Worm (Caenorhabditis elegans) whole organism, L4 larva: ENCODE data around the gene T24G10.2.

Experiments
- F49E8.2 ChIP-seq: sonication (generic microtip); optimal IDR thresholded peaks from 2 replicates; lab custom pipeline; 2016; ENCODE audit warnings: missing compliant biosample characterization, mild to moderate bottlenecking, missing genetic modification characterization, borderline replicate concordance
- T20F7.1 ChIP-seq: fragments of 200-800 bp; sonication (Bioruptor generic); optimal IDR thresholded peaks from 2 replicates; lab custom pipeline; 2018; ENCODE audit warnings: mild to moderate bottlenecking, missing genetic modification characterization, missing compliant biosample characterization
- T26A8.4 ChIP-seq: fragments of 200-800 bp; sonication (Bioruptor generic); IDR thresholded peaks from 2 replicates; pipeline ENCODE4 v1.3.6; 2022; ENCODE audit warnings: missing genetic modification characterization, missing compliant biosample characterization
- Y48G9A.11 ChIP-seq: fragments of 200-800 bp; sonication (Bioruptor generic); IDR thresholded peaks from 2 replicates; pipeline ENCODE4 v1.3.6; 2022; ENCODE audit warnings: missing genetic modification reagents, missing genetic modification characterization, missing compliant biosample characterization
- ZK337.2 ChIP-seq: fragments of 200-800 bp; sonication (Bioruptor generic); IDR thresholded peaks from 2 replicates; pipeline ENCODE4 v1.3.6; 2022; ENCODE audit warnings: missing genetic modification reagents, missing genetic modification characterization, missing compliant biosample characterization
- ZK546.5 ChIP-seq, 2 experiments: sonication (generic microtip); optimal IDR thresholded peaks; 2 replicates each; lab custom pipeline; 2017; ENCODE audit warnings: missing biosample characterization in 2 of 2, missing genetic modification characterization in 2 of 2
- aha-1 ChIP-seq: fragments of 150-350 bp; peaks from one replicate; lab custom pipeline; 2014; ENCODE audit warnings: missing biosample characterization, missing genetic modification characterization
- ceh-62 ChIP-seq: sonication (generic microtip); optimal IDR thresholded peaks from 2 replicates; lab custom pipeline; 2017; ENCODE audit warnings: missing biosample characterization, missing genetic modification characterization
- ces-1 ChIP-seq: fragments of 150-350 bp; sonication (generic microtip); optimal IDR thresholded peaks from 4 replicates; lab custom pipeline; 2014; ENCODE audit warnings: missing biosample characterization, missing genetic modification reagents, missing genetic modification characterization
- cey-2 ChIP-seq: sonication (generic microtip); optimal IDR thresholded peaks from 3 replicates; lab custom pipeline; 2017; ENCODE audit warnings: missing genetic modification characterization, mild to moderate bottlenecking, missing compliant biosample characterization, antibody characterized with exemption, borderline replicate concordance; ENCODE audit not compliant: insufficient read depth
- daf-12 ChIP-seq: fragments of 150-350 bp; optimal IDR thresholded peaks from 2 replicates; lab custom pipeline; 2014; ENCODE audit warnings: missing biosample characterization, missing genetic modification reagents, missing genetic modification characterization
- daf-16 ChIP-seq, 3 experiments: sonication (generic microtip); optimal IDR thresholded peaks; 2 replicates each; lab custom pipeline; 2016 to 2017; ENCODE audit warnings: missing genetic modification characterization in 3 of 3, missing genetic modification reagents in 3 of 3, mild to moderate bottlenecking in 2 of 3, missing compliant biosample characterization in 2 of 3, missing biosample characterization in 1 of 3, moderate library complexity in 1 of 3
- dpl-1 ChIP-seq: fragments of 150-350 bp; optimal IDR thresholded peaks from 2 replicates; lab custom pipeline; 2014; ENCODE audit warnings: missing biosample characterization, missing genetic modification reagents, missing genetic modification characterization
- duxl-1 ChIP-seq: sonication (generic microtip); optimal IDR thresholded peaks from 2 replicates; lab custom pipeline; 2016; ENCODE audit warnings: mild to moderate bottlenecking, missing genetic modification characterization, moderate library complexity, missing compliant biosample characterization; ENCODE audit not compliant: poor library complexity
- hlh-30 ChIP-seq: sonication (generic microtip); optimal IDR thresholded peaks from 2 replicates; lab custom pipeline; 2017; ENCODE audit warnings: antibody characterized with exemption, mild to moderate bottlenecking, missing genetic modification characterization, missing compliant biosample characterization; ENCODE audit not compliant: insufficient read depth
- jun-1 ChIP-seq: fragments of 150-350 bp; optimal IDR thresholded peaks from 2 replicates; lab custom pipeline; 2014; ENCODE audit warnings: missing biosample characterization, missing genetic modification reagents, missing genetic modification characterization
- lin-13 ChIP-seq: fragments of 150-350 bp; optimal IDR thresholded peaks from 2 replicates; lab custom pipeline; 2014; ENCODE audit warnings: missing biosample characterization, missing genetic modification reagents, missing genetic modification characterization
- lin-15B ChIP-seq: fragments of 150-350 bp; sonication (generic microtip); optimal IDR thresholded peaks from 3 replicates; lab custom pipeline; 2014; ENCODE audit warnings: missing biosample characterization, missing genetic modification characterization
- lin-38 ChIP-seq: fragments of 200-800 bp; sonication (Bioruptor generic); IDR thresholded peaks from 2 replicates; pipeline ENCODE4 v1.3.6; 2022; ENCODE audit warnings: missing genetic modification reagents, missing genetic modification characterization, missing compliant biosample characterization
- lin-39 ChIP-seq: fragments of 150-350 bp; optimal IDR thresholded peaks from 2 replicates; lab custom pipeline; 2014; ENCODE audit warnings: missing biosample characterization, missing genetic modification reagents, missing genetic modification characterization
- lsy-2 ChIP-seq, 2 experiments: fragments of 150-350 bp in 1 of 2; sonication (generic microtip) in 1 of 2; optimal IDR thresholded peaks; 2 replicates each; lab custom pipeline; 2014 to 2017; ENCODE audit warnings: missing biosample characterization in 2 of 2, missing genetic modification characterization in 2 of 2
- mes-2 ChIP-seq: sonication (generic microtip); optimal IDR thresholded peaks from 2 replicates; lab custom pipeline; 2016; ENCODE audit warnings: missing genotype, mild to moderate bottlenecking, missing genetic modification characterization, missing compliant biosample characterization; ENCODE audit not compliant: poor library complexity, severe bottlenecking
- mxl-2 ChIP-seq: fragments of 200-800 bp; sonication (Bioruptor generic); conservative IDR thresholded peaks from 2 replicates; pipeline ENCODE4 v1.3.6; 2022; ENCODE audit warnings: missing genetic modification reagents, missing genetic modification characterization, missing compliant biosample characterization
- mxl-3 ChIP-seq: fragments of 200-800 bp; sonication (Bioruptor generic); optimal IDR thresholded peaks from 2 replicates; lab custom pipeline; 2018; ENCODE audit warnings: mild to moderate bottlenecking, missing genetic modification characterization, missing compliant biosample characterization
- nhr-102 ChIP-seq: sonication (generic microtip); optimal IDR thresholded peaks from 2 replicates; lab custom pipeline; 2016; ENCODE audit warnings: mild to moderate bottlenecking, missing genetic modification characterization, moderate library complexity, missing compliant biosample characterization
- nhr-25 ChIP-seq: sonication (generic microtip); optimal IDR thresholded peaks from 2 replicates; lab custom pipeline; 2017; ENCODE audit warnings: missing genetic modification characterization, mild to moderate bottlenecking, missing compliant biosample characterization, antibody characterized with exemption, moderate library complexity, borderline replicate concordance; ENCODE audit not compliant: insufficient read depth
- nhr-28 ChIP-seq: fragments of 150-350 bp; optimal IDR thresholded peaks from 2 replicates; lab custom pipeline; 2014; ENCODE audit warnings: missing biosample characterization, missing genetic modification characterization
- pqm-1 ChIP-seq: sonication (generic microtip); optimal IDR thresholded peaks from 2 replicates; lab custom pipeline; 2017; ENCODE audit warnings: missing biosample characterization, missing genetic modification characterization
- skn-1 ChIP-seq: fragments of 150-350 bp; optimal IDR thresholded peaks from 2 replicates; lab custom pipeline; 2014; ENCODE audit warnings: missing biosample characterization, missing genetic modification characterization
- snpc-4 ChIP-seq: fragments of 150-350 bp; optimal IDR thresholded peaks from 2 replicates; lab custom pipeline; 2014; ENCODE audit warnings: missing biosample characterization, missing genetic modification characterization
- spr-1 ChIP-seq: sonication (generic microtip); optimal IDR thresholded peaks from 2 replicates; lab custom pipeline; 2016; ENCODE audit warnings: mild to moderate bottlenecking, missing genetic modification characterization, missing compliant biosample characterization
- tag-97 ChIP-seq: fragments of 200-800 bp; sonication (Bioruptor generic); IDR thresholded peaks from 2 replicates; pipeline ENCODE4 v1.3.6; 2022; ENCODE audit warnings: missing genetic modification characterization, missing compliant biosample characterization
- unc-130 ChIP-seq: sonication (generic microtip); optimal IDR thresholded peaks from 2 replicates; lab custom pipeline; 2016; ENCODE audit warnings: missing genetic modification reagents, missing genetic modification characterization, missing compliant biosample characterization
- unc-62 ChIP-seq, 3 experiments: fragments of 150-350 bp in 1 of 3; sonication (generic microtip); optimal IDR thresholded peaks in 2 of 3; peaks in 1 of 3; 1 replicate in 1 of 3; 2 replicates in 2 of 3; lab custom pipeline; 2014 to 2017; ENCODE audit warnings: missing biosample characterization in 3 of 3, missing genetic modification characterization in 3 of 3, missing genetic modification reagents in 3 of 3, missing genotype in 1 of 3
- zfp-2 ChIP-seq: sonication (generic microtip); optimal IDR thresholded peaks from 2 replicates; lab custom pipeline; 2016; ENCODE audit warnings: mild to moderate bottlenecking, missing genetic modification characterization, missing compliant biosample characterization
- zip-11 ChIP-seq: fragments of 200-800 bp; sonication (Bioruptor generic); IDR thresholded peaks from 2 replicates; pipeline ENCODE4 v1.3.6; 2022; ENCODE audit warnings: missing genetic modification characterization, missing compliant biosample characterization

Gene T24G10.2

DNA sequence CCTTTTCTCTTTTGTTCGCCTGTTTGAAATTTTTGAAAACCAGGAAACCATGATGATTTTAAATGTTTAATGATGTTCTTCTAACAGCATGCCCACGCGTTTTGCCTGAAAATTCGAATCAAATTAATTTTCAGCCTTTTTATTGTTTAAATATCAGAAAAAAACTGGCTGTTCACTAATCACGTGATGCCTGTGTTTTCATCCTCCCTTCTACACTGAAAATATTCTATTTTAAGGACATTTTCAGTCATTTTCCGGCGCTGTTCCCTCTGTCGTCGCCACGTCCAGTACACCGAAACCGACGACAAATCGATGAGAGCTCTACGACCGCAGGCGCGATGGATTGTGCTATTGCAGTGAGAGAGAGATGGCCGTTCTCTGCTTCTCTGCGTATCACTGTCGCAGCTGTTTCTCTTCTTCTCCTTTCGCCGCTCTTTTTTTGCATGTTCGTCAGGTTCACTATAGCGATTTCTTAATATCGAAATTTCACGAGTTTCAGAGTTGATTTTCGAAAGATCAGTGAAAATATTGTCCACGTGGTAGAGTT is 7.3 kb upstream of the T24G10.2 start, which contains the start of gene F48E8.8 (continued):
- TF ChIP-seq zip-11 (GFP tag; lab: Robert Waterston, UW): no peak
- TF ChIP-seq daf-12 (tag; lab: Kevin White, UChicago): no peak
- TF ChIP-seq T26A8.4: no peak
- peak; percentile 77 for TF ChIP-seq hlh-30
- TF ChIP-seq snpc-4 (tag; lab: Kevin White, UChicago): no peak
- TF ChIP-seq ZK337.2 (GFP tag; lab: Robert Waterston, UW): no peak
- peak; percentile 9 for TF ChIP-seq mxl-3 (GFP tag; lab: Kevin White, UChicago)
- TF ChIP-seq ZK546.5 (tag; optimal IDR thresholded peaks at IDR 0.05; lab: Kevin White, UChicago): no peak
- no peak for TF ChIP-seq skn-1 (tag; lab: Kevin White, UChicago)
- no peak for TF ChIP-seq jun-1 (tag; lab: Kevin White, UChicago)
- no peak for TF ChIP-seq lin-39
- no peak for TF ChIP-seq spr-1 (tag; lab: Kevin White, UChicago)
- no peak for TF ChIP-seq nhr-102 (tag; lab: Kevin White, UChicago)
- no peak for TF ChIP-seq tag-97 (GFP tag; lab: Robert Waterston, UW)
- no peak for TF ChIP-seq mxl-2 (GFP tag; lab: Robert Waterston, UW)
- peak; percentile 45 for TF ChIP-seq nhr-28
- TF ChIP-seq lin-13 (GFP tag; lab: Kevin White, UChicago): peak; percentile 25
- TF ChIP-seq dpl-1 (GFP tag; lab: Kevin White, UChicago): peak; percentile 54

- TF ChIP-seq unc-130 (GFP tag; lab: Kevin White, UChicago): peak; percentile 73
- no peak for TF ChIP-seq zfp-2 (tag; lab: Kevin White, UChicago)
- TF ChIP-seq nhr-102 (tag; lab: Kevin White, UChicago): no peak
- peak; percentile 78 for TF ChIP-seq aha-1 (tag; lab: Kevin White, UChicago)
- TF ChIP-seq dpl-1 (GFP tag; lab: Kevin White, UChicago): peak; percentile 84
- TF ChIP-seq pqm-1 (tag; lab: Kevin White, UChicago): no peak
- no peak for TF ChIP-seq daf-16 (GFP tag; optimal IDR thresholded peaks at IDR 0.05; lab: Kevin White, UChicago)
- TF ChIP-seq daf-16 (tag; optimal IDR thresholded peaks at IDR 0.05; lab: Kevin White, UChicago): peak; percentile 15
- TF ChIP-seq mes-2 (tag; lab: Kevin White, UChicago): peak; percentile 42
- peak; percentile 65 for TF ChIP-seq hlh-30
- TF ChIP-seq cey-2 (tag; lab: Kevin White, UChicago): no peak
- peak; percentile 48 for TF ChIP-seq F49E8.2
- no peak for TF ChIP-seq unc-62 (GFP tag; optimal IDR thresholded peaks at IDR 0.05 in 1 of 2; lab: Kevin White, UChicago)
- no peak for TF ChIP-seq unc-62 (tag; optimal IDR thresholded peaks at IDR 0.05; lab: Kevin White, UChicago)
- TF ChIP-seq Y48G9A.11 (GFP tag; lab: Robert Waterston, UW): peak; percentile 72; the same call in 1 of the 2 replicates
- no peak for TF ChIP-seq ceh-62 (tag; lab: Kevin White, UChicago)
- no peak for TF ChIP-seq duxl-1 (tag; lab: Kevin White, UChicago)
- peak in 1 of 2 experiments; percentile 74 for TF ChIP-seq lsy-2 (tag; optimal IDR thresholded peaks at IDR 0.05; lab: Kevin White, UChicago)
- TF ChIP-seq lin-15B (tag; lab: Kevin White, UChicago): no peak
- TF ChIP-seq ces-1: no peak
- TF ChIP-seq T20F7.1 (GFP tag; lab: Kevin White, UChicago): no peak
- TF ChIP-seq lin-38 (GFP tag; lab: Robert Waterston, UW): peak; percentile 98
Observed at ce11 chrIII:5448177-5448576, 5.6 kb upstream of the T24G10.2 start, which contains the start of gene skpt-1. skpt-1 (minus strand) TSS chrIII:5448395.

DNA sequence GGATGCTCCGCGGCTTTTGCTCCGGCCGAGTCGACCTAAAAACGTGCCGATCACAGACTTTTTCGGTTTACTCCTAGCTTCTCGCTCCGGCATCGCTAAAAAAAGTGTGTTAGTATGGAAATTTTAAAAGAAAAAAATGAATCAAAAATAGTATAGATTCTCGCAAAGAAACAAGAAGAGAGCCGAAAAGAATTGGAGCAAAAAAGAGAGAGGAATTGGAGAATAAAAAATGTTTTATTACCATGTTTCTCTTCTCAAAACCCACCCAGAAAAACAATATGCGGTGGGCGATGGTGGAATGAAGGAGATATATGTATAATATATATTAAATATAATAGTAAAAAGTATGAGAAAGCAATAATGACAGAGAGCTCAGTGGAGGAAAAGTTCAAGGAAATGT is 2.0 kb downstream of the T24G10.2 start, which contains the start of gene W03A5.6:
Gene W03A5.6, minus strand, starts transcription at position 101 of the 400 bp plus-strand sequence.
- TF ChIP-seq ceh-62 (tag; lab: Kevin White, UChicago): no peak
- no peak for TF ChIP-seq nhr-25 (tag; lab: Kevin White, UChicago)
- 0 out of 2 replicates have a peak, but pooled peaks have one; percentile 16 for TF ChIP-seq lin-38 (GFP tag; lab: Robert Waterston, UW)
